Worm (Caenorhabditis elegans): Measurements from ENCODE around the gene Y46E12BL.2.

DNA sequence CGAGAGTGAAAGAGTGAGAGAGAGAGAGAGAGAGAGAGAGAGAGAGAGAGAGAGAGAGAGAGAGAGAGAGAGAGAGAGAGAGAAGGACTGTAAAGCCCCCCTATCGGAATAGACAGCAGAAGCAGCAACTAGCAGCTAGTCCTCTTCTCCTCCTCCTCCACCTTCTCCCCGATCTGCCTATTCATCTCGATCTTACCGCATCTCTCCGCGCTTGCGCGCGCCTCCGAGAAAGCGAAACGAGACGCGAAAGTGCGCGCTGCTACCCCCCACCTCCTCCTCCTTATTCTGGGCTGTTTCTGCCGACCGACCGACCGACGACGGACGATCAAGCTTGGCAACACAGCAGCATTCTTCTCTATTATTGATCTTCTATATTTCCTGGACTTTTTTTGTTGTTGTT is 14.8 kb upstream of the Y46E12BL.2 start:
- TF ChIP-seq ets-4 (tag; optimal IDR thresholded peaks at IDR 0.05), result peak; percentile 24
- no peak for TF ChIP-seq unc-55 (GFP tag; optimal IDR thresholded peaks at IDR 0.05)
